Worm (Caenorhabditis elegans) whole organism, L3 larva: Measurements from ENCODE around the gene F08G12.1.

Experiments
- aly-2 ChIP-seq: fragments of 150-350 bp; optimal IDR thresholded peaks from 2 replicates; lab custom pipeline; 2014; ENCODE audit warnings: missing biosample characterization, missing genetic modification characterization
- nfya-1 ChIP-seq: sonication (generic microtip); optimal IDR thresholded peaks from 2 replicates; lab custom pipeline; 2017; ENCODE audit warnings: missing genetic modification characterization, mild to moderate bottlenecking, missing compliant biosample characterization, antibody characterized with exemption, moderate library complexity; ENCODE audit not compliant: insufficient read depth
- nhr-28 ChIP-seq: fragments of 150-350 bp; optimal IDR thresholded peaks from 2 replicates; lab custom pipeline; 2014; ENCODE audit warnings: missing biosample characterization, missing genetic modification characterization
- pha-4 ChIP-seq: fragments of 150-350 bp; optimal IDR thresholded peaks from 2 replicates; lab custom pipeline; 2014; ENCODE audit warnings: missing biosample characterization, missing genetic modification reagents, missing genetic modification characterization
- unc-39 ChIP-seq: sonication (generic microtip); optimal IDR thresholded peaks from 4 replicates; lab custom pipeline; 2017; ENCODE audit warnings: missing biosample characterization, missing genetic modification characterization
- zag-1 ChIP-seq: fragments of 150-350 bp; optimal IDR thresholded peaks from 2 replicates; lab custom pipeline; 2014; ENCODE audit warnings: missing biosample characterization, missing genetic modification characterization

DNA sequence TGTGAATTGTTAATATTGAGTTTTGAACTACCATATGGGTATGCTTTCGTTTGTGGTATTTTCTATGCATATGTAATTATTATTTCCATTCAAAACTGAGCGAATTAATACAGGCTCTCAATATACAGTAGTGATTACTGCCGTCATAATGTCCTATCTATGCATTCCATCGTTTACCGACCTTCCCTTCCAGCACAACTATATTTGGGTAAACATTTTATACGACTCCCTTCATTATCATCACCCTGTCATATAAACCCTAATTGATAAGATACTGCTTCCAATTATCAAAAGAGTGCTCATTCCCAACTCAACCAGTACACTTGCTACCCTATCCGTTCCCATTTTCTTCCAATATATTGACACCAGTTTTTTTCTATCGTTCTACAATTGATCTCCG is 15.7 kb downstream of the F08G12.1 start:
- no peak for TF ChIP-seq zag-1 (tag; lab: Kevin White, UChicago)
- no peak for TF ChIP-seq unc-39 (tag; lab: Kevin White, UChicago)
- no peak for TF ChIP-seq nfya-1 (tag; lab: Kevin White, UChicago)
- no peak for TF ChIP-seq aly-2 (tag; lab: Kevin White, UChicago)
- no peak for TF ChIP-seq pha-4 (tag; lab: Kevin White, UChicago)
- no peak for TF ChIP-seq nhr-28 (tag; lab: Kevin White, UChicago)
